Worm (Caenorhabditis elegans): Measurements from ENCODE around the gene F35B12.9.

ce11 chrV:11620081-11620480 lies 19.1 kb downstream of the F35B12.9 start:
- no peak for TF ChIP-seq nhr-28 (tag; optimal IDR thresholded peaks at IDR 0.05)
- no peak for TF ChIP-seq nhr-237 (tag; optimal IDR thresholded peaks at IDR 0.05)
- TF ChIP-seq nhr-12 (tag; optimal IDR thresholded peaks at IDR 0.05): no peak
- no peak for TF ChIP-seq mab-5 (tag; optimal IDR thresholded peaks at IDR 0.05)
- no peak for TF ChIP-seq elt-3 (tag; optimal IDR thresholded peaks at IDR 0.05)
- no peak for TF ChIP-seq unc-62 (GFP tag; optimal IDR thresholded peaks at IDR 0.05)
- no peak for TF ChIP-seq ceh-39 (tag; optimal IDR thresholded peaks at IDR 0.05)
- no peak for TF ChIP-seq pha-4 (tag; optimal IDR thresholded peaks at IDR 0.05)
- TF ChIP-seq unc-39 (tag; optimal IDR thresholded peaks at IDR 0.05): no peak
- TF ChIP-seq ham-2 (GFP tag; optimal IDR thresholded peaks at IDR 0.05): no peak
- TF ChIP-seq ztf-11 (tag; optimal IDR thresholded peaks at IDR 0.05): no peak
